Worm (Caenorhabditis elegans): Measurements from ENCODE around the gene del-2.

Gene del-2

DNA sequence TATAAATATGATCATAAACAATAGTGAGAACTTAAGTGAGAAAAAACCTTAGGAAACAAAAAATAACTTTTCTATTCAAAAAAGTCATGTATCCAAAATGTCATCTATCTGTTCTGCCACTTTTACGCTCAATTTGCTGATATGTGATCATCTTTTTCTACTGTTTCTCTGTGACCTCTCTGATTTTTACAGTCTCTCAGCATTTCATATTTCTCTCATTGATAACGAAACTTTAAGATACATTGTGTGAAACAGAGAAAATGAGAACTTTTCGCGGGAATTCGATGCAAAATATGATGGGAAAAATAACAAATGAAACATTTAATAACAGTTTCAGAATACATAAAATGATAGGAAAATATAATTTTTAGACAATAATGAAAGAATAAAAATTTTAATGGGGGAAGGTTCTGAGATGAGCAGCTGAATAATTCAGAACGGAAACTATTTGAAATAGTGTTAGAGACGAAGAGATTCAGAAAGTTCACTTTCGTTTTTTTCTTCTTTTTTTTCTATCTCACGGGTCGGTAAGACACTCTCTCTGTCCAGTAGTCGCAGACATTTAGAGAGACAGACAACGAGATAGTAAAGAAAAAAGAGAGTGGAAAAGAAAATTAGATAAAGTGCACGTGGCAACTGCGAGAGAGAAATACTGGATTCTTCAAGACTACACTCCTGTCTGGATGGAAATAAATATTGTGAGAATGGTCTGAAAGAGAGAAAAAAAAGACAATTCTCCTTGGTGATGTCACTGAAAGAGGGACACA lies 35.6 kb upstream of the del-2 start (continued):
- TF ChIP-seq set-16 (GFP tag; IDR thresholded peaks at IDR 0.05) (no peak), gei-8 (GFP tag; optimal IDR thresholded peaks at IDR 0.05) (no peak), fkh-10 (GFP tag; optimal IDR thresholded peaks at IDR 0.05) (peak; percentile 77), T20F7.1 (GFP tag; optimal IDR thresholded peaks at IDR 0.05) (peak; percentile 54), nhr-102 (tag; optimal IDR thresholded peaks at IDR 0.05) (no peak), F37D6.2 (tag; optimal IDR thresholded peaks at IDR 0.05) (no peak), skn-1 (tag; optimal IDR thresholded peaks at IDR 0.05) (no peak), dpl-1 (GFP tag; optimal IDR thresholded peaks at IDR 0.05) (peak; percentile 31), lsy-2 (tag; optimal IDR thresholded peaks at IDR 0.05) (peak; percentile 9 to 84), tag-97 (GFP tag; IDR thresholded peaks at IDR 0.05) (no peak), nhr-111 (GFP tag; optimal IDR thresholded peaks at IDR 0.05) (no peak), ceh-28 (tag; optimal IDR thresholded peaks at IDR 0.05) (no peak), cey-2 (tag; optimal IDR thresholded peaks at IDR 0.05; ENCODE audit: borderline replicate concordance, insufficient read depth) (no peak), mep-1 (tag; optimal IDR thresholded peaks at IDR 0.05) (peak; percentile 73), aly-2 (tag; optimal IDR thresholded peaks at IDR 0.05) (no peak), Y105C5A.15 (GFP tag; IDR thresholded peaks at IDR 0.05) (no peak), mes-2 (tag; optimal IDR thresholded peaks at IDR 0.05; ENCODE audit: poor library complexity, severe bottlenecking) (peak; percentile 41), zip-11 (GFP tag; IDR thresholded peaks at IDR 0.05) (no peak), vab-7 (GFP tag; IDR thresholded peaks at IDR 0.05) (no peak), zfp-3 (GFP tag; conservative IDR thresholded peaks at IDR 0.05) (no peak), F26F4.8 (GFP tag; conservative IDR thresholded peaks at IDR 0.05) (no peak), spr-3 (GFP tag; optimal IDR thresholded peaks at IDR 0.05) (no peak), daf-12 (tag; optimal IDR thresholded peaks at IDR 0.05) (no peak), hlh-11 (tag; optimal IDR thresholded peaks at IDR 0.05) (peak; percentile 90), ceh-20 (GFP tag; IDR thresholded peaks at IDR 0.05) (no peak; the same call in 1 of the 2 replicates), ceh-82 (tag; optimal IDR thresholded peaks at IDR 0.05) (no peak), mxl-2 (GFP tag; conservative IDR thresholded peaks at IDR 0.05) (0 out of 2 replicates have a peak, but pooled peaks have one; percentile 9), egl-43 (GFP tag; IDR thresholded peaks at IDR 0.05) (no peak), ZK546.5 (tag; optimal IDR thresholded peaks at IDR 0.05) (no peak), zip-2 (tag; optimal IDR thresholded peaks at IDR 0.05) (no peak), R02D3.7 (tag; optimal IDR thresholded peaks at IDR 0.05) (no peak), nhr-77 (tag; optimal IDR thresholded peaks at IDR 0.05) (peak; percentile 78), daf-16 (GFP tag; optimal IDR thresholded peaks at IDR 0.05) (peak in 1 of 2 experiments; percentile 46), daf-16 (tag; optimal IDR thresholded peaks at IDR 0.05) (peak; percentile 76), dve-1 (tag; optimal IDR thresholded peaks at IDR 0.05; ENCODE audit: insufficient read depth) (peak; percentile 74), aha-1 (tag) (no peak), nhr-11 (tag; optimal IDR thresholded peaks at IDR 0.05) (peak; percentile 62), madf-9 (GFP tag; conservative IDR thresholded peaks at IDR 0.05) (no peak), dmd-9 (GFP tag; IDR thresholded peaks at IDR 0.05) (no peak), hlh-30 (tag; optimal IDR thresholded peaks at IDR 0.05; ENCODE audit: insufficient read depth) (peak; percentile 95), nhr-6 (tag; optimal IDR thresholded peaks at IDR 0.05) (no peak), F10B5.3 (tag; optimal IDR thresholded peaks at IDR 0.05) (no peak), arid-1 (GFP tag; conservative IDR thresholded peaks at IDR 0.05) (no peak), dmd-8 (GFP tag; IDR thresholded peaks at IDR 0.05) (no peak), lin-29 (GFP tag; IDR thresholded peaks at IDR 0.05) (peak; percentile 32; the same call in 1 of the 2 replicates), hif-1 (tag; optimal IDR thresholded peaks at IDR 0.05) (peak in 1 of 2 experiments; percentile 81), lin-13 (GFP tag; optimal IDR thresholded peaks at IDR 0.05) (no peak), fos-1 (tag; optimal IDR thresholded peaks at IDR 0.05) (no peak), rbr-2 (tag; optimal IDR thresholded peaks at IDR 0.05) (peak; percentile 67), pqm-1 (tag; optimal IDR thresholded peaks at IDR 0.05) (peak; percentile 53)
